Worm (Caenorhabditis elegans) whole organism, early embryonic: ENCODE results near the gene B0524.5.

Source experiments
- F13C5.2 ChIP-seq: sonication (generic microtip); optimal IDR thresholded peaks from 2 replicates; lab custom pipeline; 2017; ENCODE audit warnings: mild to moderate bottlenecking, missing genetic modification characterization, inconsistent platforms, missing compliant biosample characterization
- aly-1 ChIP-seq: sonication (generic microtip); optimal IDR thresholded peaks from 2 replicates; lab custom pipeline; 2016; ENCODE audit warnings: missing genetic modification characterization, missing compliant biosample characterization
- ama-1 ChIP-seq: fragments of 150-350 bp; optimal IDR thresholded peaks from 2 replicates; lab custom pipeline; 2014
- ceh-13 ChIP-seq: fragments of 200-800 bp; sonication (Bioruptor generic); optimal IDR thresholded peaks from 2 replicates; lab custom pipeline; 2018; ENCODE audit warnings: mild to moderate bottlenecking, missing genetic modification characterization, missing compliant biosample characterization
- ceh-36 ChIP-seq: sonication (generic microtip); optimal IDR thresholded peaks from 2 replicates; lab custom pipeline; 2016; ENCODE audit warnings: missing genetic modification characterization, inconsistent platforms, missing compliant biosample characterization
- flt-1 ChIP-seq: fragments of 200-800 bp; sonication (Bioruptor generic); IDR thresholded peaks from 2 replicates; pipeline ENCODE4 v1.3.6; 2022; ENCODE audit warnings: missing genetic modification characterization, missing compliant biosample characterization
- hmbx-1 ChIP-seq: sonication (generic microtip); optimal IDR thresholded peaks from 2 replicates; lab custom pipeline; 2016; ENCODE audit warnings: mild to moderate bottlenecking, missing genetic modification characterization, missing compliant biosample characterization
- hmg-4 ChIP-seq: fragments of 200-800 bp; sonication (Bioruptor generic); optimal IDR thresholded peaks from 2 replicates; lab custom pipeline; 2018; ENCODE audit warnings: mild to moderate bottlenecking, missing genetic modification characterization, missing compliant biosample characterization
- pes-1 ChIP-seq: fragments of 200-800 bp; sonication (Bioruptor generic); IDR thresholded peaks from 2 replicates; pipeline ENCODE4 v1.3.6; 2022; ENCODE audit warnings: missing genetic modification reagents, missing genetic modification characterization, missing compliant biosample characterization
- scrt-1 ChIP-seq: fragments of 200-800 bp; sonication (Bioruptor generic); IDR thresholded peaks from 2 replicates; pipeline ENCODE4 v1.3.6; 2022; ENCODE audit warnings: missing genetic modification characterization, missing compliant biosample characterization
- sea-1 ChIP-seq: fragments of 200-800 bp; sonication (Bioruptor generic); conservative IDR thresholded peaks from 2 replicates; pipeline ENCODE4 v1.3.6; 2022; ENCODE audit warnings: missing genetic modification characterization, missing compliant biosample characterization
- tbx-11 ChIP-seq: fragments of 200-800 bp; sonication (Bioruptor generic); IDR thresholded peaks from 2 replicates; pipeline ENCODE4 v1.3.6; 2022; ENCODE audit warnings: missing genetic modification characterization, missing compliant biosample characterization

ce11 chrIII:1856175-1856574, 37.5 kb downstream of the B0524.5 start:
- TF ChIP-seq hmg-4 (GFP tag; lab: Kevin White, UChicago): no peak
- TF ChIP-seq hmbx-1 (tag; lab: Kevin White, UChicago): no peak
- no peak for TF ChIP-seq flt-1
- no peak for TF ChIP-seq aly-1 (tag; lab: Kevin White, UChicago)
- no peak for TF ChIP-seq sea-1 (GFP tag; lab: Robert Waterston, UW)
- no peak for TF ChIP-seq F13C5.2 (tag; lab: Kevin White, UChicago)
- TF ChIP-seq ama-1: no peak
- TF ChIP-seq tbx-11 (GFP tag; lab: Robert Waterston, UW): no peak
- TF ChIP-seq scrt-1 (GFP tag; lab: Robert Waterston, UW): no peak
- TF ChIP-seq ceh-13 (GFP tag; lab: Kevin White, UChicago): no peak
- TF ChIP-seq ceh-36 (tag; lab: Kevin White, UChicago): peak; percentile 83
- no peak for TF ChIP-seq pes-1
